Worm (Caenorhabditis elegans) whole organism, L2 larva: ENCODE measurements around the gene srbc-37.

Source experiments
- R02D3.7 ChIP-seq: fragments of 150-350 bp; optimal IDR thresholded peaks from 2 replicates; lab custom pipeline; 2014; ENCODE audit warnings: missing biosample characterization, missing genetic modification characterization
- Y55F3AM.14 ChIP-seq: fragments of 200-800 bp; sonication (Bioruptor generic); optimal IDR thresholded peaks from 2 replicates; lab custom pipeline; 2018; ENCODE audit warnings: mild to moderate bottlenecking, missing genetic modification characterization, missing compliant biosample characterization
- ZK546.5 ChIP-seq: sonication (generic microtip); optimal IDR thresholded peaks from 2 replicates; lab custom pipeline; 2017; ENCODE audit warnings: missing biosample characterization, missing genetic modification characterization
- alr-1 ChIP-seq: fragments of 150-350 bp; optimal IDR thresholded peaks from 2 replicates; lab custom pipeline; 2014; ENCODE audit warnings: missing biosample characterization, missing genetic modification characterization
- aly-2 ChIP-seq: fragments of 150-350 bp; optimal IDR thresholded peaks from 2 replicates; lab custom pipeline; 2014; ENCODE audit warnings: missing biosample characterization, missing genetic modification characterization
- ama-1 ChIP-seq: fragments of 150-350 bp; optimal IDR thresholded peaks from 2 replicates; lab custom pipeline; 2018; ENCODE audit warnings: inconsistent platforms
- blmp-1 ChIP-seq: sonication (generic microtip); optimal IDR thresholded peaks from 2 replicates; lab custom pipeline; 2017; ENCODE audit warnings: missing genetic modification characterization, mild to moderate bottlenecking, missing compliant biosample characterization, antibody characterized with exemption, moderate library complexity; ENCODE audit not compliant: insufficient read depth
- ceh-82 ChIP-seq: fragments of 150-350 bp; optimal IDR thresholded peaks from 2 replicates; lab custom pipeline; 2014; ENCODE audit warnings: missing biosample characterization, missing genetic modification characterization
- crh-2 ChIP-seq: sonication (generic microtip); optimal IDR thresholded peaks from 2 replicates; lab custom pipeline; 2017; ENCODE audit warnings: missing biosample characterization, missing genetic modification characterization
- dmd-4 ChIP-seq: sonication (generic microtip); optimal IDR thresholded peaks from 2 replicates; lab custom pipeline; 2017; ENCODE audit warnings: missing biosample characterization, missing genetic modification characterization
- egl-27 ChIP-seq: sonication (generic microtip); optimal IDR thresholded peaks from 3 replicates; lab custom pipeline; 2017; ENCODE audit warnings: missing biosample characterization, missing genetic modification reagents, missing genetic modification characterization
- fos-1 ChIP-seq: fragments of 150-350 bp; optimal IDR thresholded peaks from 2 replicates; lab custom pipeline; 2014; ENCODE audit warnings: missing biosample characterization, missing genetic modification characterization
- lin-11 ChIP-seq: fragments of 150-350 bp; sonication (generic microtip); optimal IDR thresholded peaks from 2 replicates; lab custom pipeline; 2014; ENCODE audit warnings: missing biosample characterization, missing genetic modification characterization, inconsistent platforms, mixed read lengths
- lin-13 ChIP-seq: fragments of 150-350 bp; optimal IDR thresholded peaks from 2 replicates; lab custom pipeline; 2014; ENCODE audit warnings: missing biosample characterization, missing genetic modification reagents, missing genetic modification characterization
- lsy-2 ChIP-seq, 2 experiments: fragments of 150-350 bp in 1 of 2; sonication (generic microtip) in 1 of 2; optimal IDR thresholded peaks; 2 replicates each; lab custom pipeline; 2014 to 2017; ENCODE audit warnings: missing biosample characterization in 2 of 2, missing genetic modification characterization in 2 of 2
- mab-5 ChIP-seq: fragments of 150-350 bp; optimal IDR thresholded peaks from 2 replicates; lab custom pipeline; 2014; ENCODE audit warnings: missing biosample characterization, missing genetic modification characterization
- mbf-1 ChIP-seq: sonication (generic microtip); optimal IDR thresholded peaks from 2 replicates; lab custom pipeline; 2017; ENCODE audit warnings: missing biosample characterization, missing genetic modification characterization
- nhr-11 ChIP-seq: fragments of 150-350 bp; optimal IDR thresholded peaks from 2 replicates; lab custom pipeline; 2014; ENCODE audit warnings: missing biosample characterization, missing genetic modification characterization
- nhr-129 ChIP-seq: fragments of 150-350 bp; optimal IDR thresholded peaks from 2 replicates; lab custom pipeline; 2014; ENCODE audit warnings: missing biosample characterization, missing genetic modification characterization
- nhr-21 ChIP-seq: fragments of 150-350 bp; optimal IDR thresholded peaks from 2 replicates; lab custom pipeline; 2014; ENCODE audit warnings: missing biosample characterization, missing genetic modification characterization
- nhr-237 ChIP-seq: fragments of 150-350 bp; optimal IDR thresholded peaks from 2 replicates; lab custom pipeline; 2014; ENCODE audit warnings: missing biosample characterization, missing genetic modification characterization
- nhr-25 ChIP-seq: fragments of 150-350 bp; sonication (generic microtip); optimal IDR thresholded peaks from 3 replicates; lab custom pipeline; 2014; ENCODE audit warnings: missing biosample characterization, missing genetic modification characterization
- nhr-6 ChIP-seq: fragments of 150-350 bp; optimal IDR thresholded peaks from 2 replicates; lab custom pipeline; 2014; ENCODE audit warnings: missing biosample characterization, missing genetic modification characterization
- nhr-77 ChIP-seq: fragments of 150-350 bp; optimal IDR thresholded peaks from 2 replicates; lab custom pipeline; 2014; ENCODE audit warnings: missing biosample characterization, missing genetic modification characterization
- peb-1 ChIP-seq: fragments of 150-350 bp; optimal IDR thresholded peaks from 2 replicates; lab custom pipeline; 2014; ENCODE audit warnings: missing biosample characterization, missing genetic modification characterization
- sem-4 ChIP-seq: fragments of 150-350 bp; optimal IDR thresholded peaks from 2 replicates; lab custom pipeline; 2014; ENCODE audit warnings: missing biosample characterization, missing genetic modification reagents, missing genetic modification characterization
- sma-3 ChIP-seq: sonication (generic microtip); optimal IDR thresholded peaks from 2 replicates; lab custom pipeline; 2016; ENCODE audit warnings: missing genetic modification reagents, missing genetic modification characterization, missing compliant biosample characterization
- sma-9 ChIP-seq, 2 experiments: fragments of 150-350 bp in 1 of 2; sonication (generic microtip) in 1 of 2; optimal IDR thresholded peaks; 2 replicates each; lab custom pipeline; 2014 to 2016; ENCODE audit warnings: missing genetic modification characterization in 2 of 2, mild to moderate bottlenecking in 1 of 2, missing biosample characterization in 1 of 2, missing compliant biosample characterization in 1 of 2, missing genetic modification reagents in 1 of 2, moderate library complexity in 1 of 2
- snpc-4 ChIP-seq: fragments of 150-350 bp; optimal IDR thresholded peaks from 2 replicates; lab custom pipeline; 2014; ENCODE audit warnings: missing biosample characterization, missing genetic modification characterization
- unc-55 ChIP-seq: fragments of 150-350 bp; sonication (generic microtip); optimal IDR thresholded peaks from 3 replicates; lab custom pipeline; 2014; ENCODE audit warnings: missing biosample characterization, missing genetic modification reagents, missing genetic modification characterization
- unc-62 ChIP-seq: fragments of 150-350 bp; optimal IDR thresholded peaks from 2 replicates; lab custom pipeline; 2014; ENCODE audit warnings: missing biosample characterization, missing genetic modification reagents, missing genetic modification characterization
- ztf-11 ChIP-seq: sonication (generic microtip); optimal IDR thresholded peaks from 2 replicates; lab custom pipeline; 2017; ENCODE audit warnings: missing biosample characterization, missing genetic modification characterization

srbc-37 gene

ce11 chrV:724470-724890, 22.1 kb downstream of the srbc-37 start:
- TF ChIP-seq nhr-11 (tag; lab: Kevin White, UChicago), result no peak
- peak; percentile 31 for TF ChIP-seq sma-3
- no peak for TF ChIP-seq nhr-25 (tag; lab: Kevin White, UChicago)

- TF ChIP-seq sma-9 (GFP tag; optimal IDR thresholded peaks at IDR 0.05; lab: Kevin White, UChicago) (peak; percentile 41), sma-9 (tag; optimal IDR thresholded peaks at IDR 0.05; lab: Kevin White, UChicago) (no peak), Y55F3AM.14 (GFP tag; lab: Kevin White, UChicago) (peak; percentile 14), mab-5 (tag; lab: Kevin White, UChicago) (no peak), aly-2 (tag; lab: Kevin White, UChicago) (no peak), nhr-21 (tag; lab: Kevin White, UChicago) (peak; percentile 16), ama-1 (peak; percentile 92), lin-11 (tag; lab: Kevin White, UChicago) (peak; percentile 13), nhr-129 (tag; lab: Kevin White, UChicago) (peak; percentile 35)
- TF ChIP-seq, all 48 proteins: peak for 6
Measured at ce11 chrV:724946-725806, 22.8 kb downstream of the srbc-37 start.

DNA sequence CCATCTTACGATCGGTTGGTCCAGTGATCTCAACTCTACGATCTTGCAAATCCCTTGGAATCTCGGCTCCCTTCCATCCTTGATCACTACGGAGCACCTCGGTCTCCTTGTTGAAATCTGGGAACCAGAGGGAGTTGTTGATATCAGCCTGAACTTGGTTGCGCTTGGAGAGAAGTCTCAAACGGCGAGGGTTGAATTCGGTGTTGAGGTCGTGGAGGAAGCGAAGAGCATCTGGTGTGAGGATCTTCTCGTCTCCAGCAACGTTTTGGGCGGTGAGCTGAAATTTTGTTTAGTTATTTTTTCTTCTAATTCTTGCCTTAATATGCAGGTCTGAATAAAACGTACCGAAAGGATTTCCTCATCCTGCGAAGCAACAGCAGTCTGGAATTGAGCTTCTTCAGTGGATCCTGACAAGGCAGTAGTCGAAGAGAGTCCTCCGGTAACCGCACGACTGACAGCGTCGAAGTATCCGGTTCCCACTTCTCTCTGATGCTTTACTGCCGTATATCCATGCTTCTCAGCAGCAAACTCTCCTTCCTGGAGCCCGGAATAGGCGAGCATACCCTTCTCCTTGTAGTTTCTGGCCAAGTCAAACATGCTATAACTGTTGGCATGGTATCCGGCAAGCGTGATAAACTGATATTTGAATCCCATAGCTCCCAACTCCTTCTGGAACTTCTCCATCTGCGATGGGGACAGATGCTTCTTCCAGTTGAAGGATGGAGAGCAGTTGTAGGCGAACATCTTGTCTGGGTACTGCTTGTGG, 23.6 kb downstream of the srbc-37 start:
- TF ChIP-seq Y55F3AM.14 (GFP tag; lab: Kevin White, UChicago) (peak; percentile 27), nhr-237 (tag; lab: Kevin White, UChicago) (no peak), crh-2 (tag; lab: Kevin White, UChicago) (peak; percentile 14), ama-1 (peak; percentile 94), lsy-2 (tag; optimal IDR thresholded peaks at IDR 0.05; lab: Kevin White, UChicago) (peak in 1 of 2 experiments; percentile 29), ceh-82 (tag; lab: Kevin White, UChicago) (no peak)

- no peak for TF ChIP-seq R02D3.7 (tag; lab: Kevin White, UChicago)
- peak; percentile 48 for TF ChIP-seq lin-13 (GFP tag; lab: Kevin White, UChicago)
- TF ChIP-seq alr-1, result no peak
- TF ChIP-seq nhr-129 (tag; lab: Kevin White, UChicago), result peak; percentile 19
- TF ChIP-seq crh-2 (tag; lab: Kevin White, UChicago), result peak; percentile 24
- TF ChIP-seq unc-62 (GFP tag; lab: Kevin White, UChicago), result no peak
- no peak for TF ChIP-seq ceh-82 (tag; lab: Kevin White, UChicago)
- peak; percentile 20 for TF ChIP-seq sma-9 (GFP tag; optimal IDR thresholded peaks at IDR 0.05; lab: Kevin White, UChicago)
- TF ChIP-seq sma-9 (tag; optimal IDR thresholded peaks at IDR 0.05; lab: Kevin White, UChicago), result no peak
- no peak for TF ChIP-seq unc-55 (GFP tag; lab: Kevin White, UChicago)
- no peak for TF ChIP-seq snpc-4 (tag; lab: Kevin White, UChicago)
- TF ChIP-seq ama-1, result peak; percentile 76
- TF ChIP-seq nhr-11 (tag; lab: Kevin White, UChicago), result no peak
- no peak for TF ChIP-seq mab-5 (tag; lab: Kevin White, UChicago)
- TF ChIP-seq nhr-6 (tag; lab: Kevin White, UChicago), result peak; percentile 59
- no peak for TF ChIP-seq ztf-11 (tag; lab: Kevin White, UChicago)
- no peak for TF ChIP-seq peb-1
- TF ChIP-seq lin-11 (tag; lab: Kevin White, UChicago), result peak; percentile 38
- no peak for TF ChIP-seq dmd-4 (tag; lab: Kevin White, UChicago)
- no peak for TF ChIP-seq ZK546.5 (tag; lab: Kevin White, UChicago)
- no peak for TF ChIP-seq nhr-77 (tag; lab: Kevin White, UChicago)
- TF ChIP-seq nhr-21 (tag; lab: Kevin White, UChicago), result peak; percentile 41
- TF ChIP-seq fos-1 (tag; lab: Kevin White, UChicago), result peak; percentile 1
- no peak for TF ChIP-seq aly-2 (tag; lab: Kevin White, UChicago)
- TF ChIP-seq mbf-1, result no peak
- TF ChIP-seq blmp-1 (tag; lab: Kevin White, UChicago), result no peak
- peak in 1 of 2 experiments; percentile 23 for TF ChIP-seq lsy-2 (tag; optimal IDR thresholded peaks at IDR 0.05; lab: Kevin White, UChicago)
- TF ChIP-seq Y55F3AM.14 (GFP tag; lab: Kevin White, UChicago), result no peak
- no peak for TF ChIP-seq sem-4 (tag; lab: Kevin White, UChicago)
- TF ChIP-seq egl-27 (tag; lab: Kevin White, UChicago), result no peak
Measured at ce11 chrV:726573-727483, 24.5 kb downstream of the srbc-37 start.
